Fruit fly (Drosophila melanogaster): ENCODE data around the gene MTA1-like.
A peak's percentile ranks its signal among the peaks of the same experiment; 100 is the strongest.

Gene MTA1-like

DNA sequence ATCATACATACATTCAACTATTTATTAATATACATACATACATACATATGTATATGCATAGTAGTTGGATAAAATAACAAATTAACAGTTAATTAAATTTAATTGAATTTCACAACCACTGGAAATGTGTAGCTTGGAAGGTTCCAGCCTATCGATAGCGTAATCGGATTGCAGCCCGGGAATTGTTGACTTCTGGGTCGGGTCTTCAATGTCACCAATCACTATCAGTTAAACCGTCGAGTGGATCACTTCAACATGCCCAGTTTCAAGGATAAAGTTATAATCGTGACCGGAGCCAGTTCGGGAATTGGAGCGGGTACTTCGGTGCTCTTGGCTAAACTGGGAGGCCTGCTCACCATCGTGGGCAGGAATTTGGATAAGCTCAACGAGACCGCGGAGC, 15.1 kb downstream of the MTA1-like start, which contains the start of gene CG12171 (continued):
- no peak for TF ChIP-seq Hmx (GFP tag; optimal IDR thresholded peaks at IDR 0.05)
- peak; percentile 65 for TF ChIP-seq mirr (GFP tag; optimal IDR thresholded peaks at IDR 0.05)
- TF ChIP-seq phol (tag; optimal IDR thresholded peaks at IDR 0.05): no peak
- no peak for TF ChIP-seq Nf-YA (GFP tag; IDR thresholded peaks at IDR 0.05)
- peak; percentile 36; the same call in 1 of the 4 replicates for TF ChIP-seq Dll (GFP tag; IDR thresholded peaks at IDR 0.05; ENCODE audit: partially characterized antibody)
- no peak for TF ChIP-seq ap (GFP tag; IDR thresholded peaks at IDR 0.05)
- TF ChIP-seq nau (GFP tag; optimal IDR thresholded peaks at IDR 0.05): no peak
- TF ChIP-seq pum (GFP tag; optimal IDR thresholded peaks at IDR 0.05): no peak
- no peak for TF ChIP-seq bigmax (GFP tag; optimal IDR thresholded peaks at IDR 0.05)

dm6 chr3R:5632182-5632581, 16.4 kb downstream of the MTA1-like start, which contains the start of gene CG31549:
TSS of gene CG31549 (plus strand) at chr3R:5632192.
- TF ChIP-seq CG17385 (GFP tag; optimal IDR thresholded peaks at IDR 0.05) (peak; percentile 86), MESR4 (GFP tag; optimal IDR thresholded peaks at IDR 0.05) (peak; percentile 39), Dek (tag; optimal IDR thresholded peaks at IDR 0.05) (no peak), br (optimal IDR thresholded peaks at IDR 0.05) (no peak), unc-4 (GFP tag; IDR thresholded peaks at IDR 0.05; ENCODE audit: partially characterized antibody) (0 out of 2 replicates have a peak, but pooled peaks have one; percentile 36), Dll (GFP tag; IDR thresholded peaks at IDR 0.05; ENCODE audit: partially characterized antibody) (peak; percentile 43; the same call in 2 of the 4 replicates), lmd (GFP tag; IDR thresholded peaks at IDR 0.05) (no peak), CG34376 (GFP tag; optimal IDR thresholded peaks at IDR 0.05) (peak; percentile 13), CG1024 (GFP tag; IDR thresholded peaks at IDR 0.05) (no peak), CG34224 (GFP tag; IDR thresholded peaks at IDR 0.05; ENCODE audit: partially characterized antibody) (0 out of 3 replicates have a peak, but pooled peaks have one; percentile 41), Taf1 (GFP tag; IDR thresholded peaks at IDR 0.05) (no peak), Myb (GFP tag; optimal IDR thresholded peaks at IDR 0.05) (peak; percentile 87), pzg (GFP tag; optimal IDR thresholded peaks at IDR 0.05) (peak; percentile 28), Dref (GFP tag; IDR thresholded peaks at IDR 0.05) (peak; percentile 49), MBD-R2 (GFP tag; IDR thresholded peaks at IDR 0.05) (peak; percentile 76), Med (GFP tag) (peak; percentile 80), Dp (GFP tag; optimal IDR thresholded peaks at IDR 0.05) (peak; percentile 58), CG2116 (GFP tag; optimal IDR thresholded peaks at IDR 0.05) (peak; percentile 30), CG17612 (GFP tag; IDR thresholded peaks at IDR 0.05) (no peak), Bdp1 (GFP tag; optimal IDR thresholded peaks at IDR 0.05) (no peak), CoRest (tag; optimal IDR thresholded peaks at IDR 0.05) (no peak), Optix (GFP tag; IDR thresholded peaks at IDR 0.05) (no peak), sug (tag; optimal IDR thresholded peaks at IDR 0.05) (no peak), CG13287 (GFP tag; IDR thresholded peaks at IDR 0.05; ENCODE audit: partially characterized antibody) (peak; percentile 28; the same call in 1 of the 2 replicates), crp (GFP tag; optimal IDR thresholded peaks at IDR 0.05) (peak in 1 of 2 experiments; percentile 90), CG15514 (GFP tag; optimal IDR thresholded peaks at IDR 0.05) (peak; percentile 32), NK7.1 (GFP tag; optimal IDR thresholded peaks at IDR 0.05) (no peak), crc (GFP tag; optimal IDR thresholded peaks at IDR 0.05) (no peak), ttk (GFP tag; IDR thresholded peaks at IDR 0.05) (no peak), ftz-f1 (GFP tag; optimal IDR thresholded peaks at IDR 0.05) (peak; percentile 57), E2f2 (GFP tag; IDR thresholded peaks at IDR 0.05) (peak; percentile 54), BEAF-32 (GFP tag; optimal IDR thresholded peaks at IDR 0.05) (peak; percentile 7)
